Worm (Caenorhabditis elegans) whole organism, L4 larva: ENCODE measurements around the gene sid-2.

ENCODE experiments used
- ama-1 ChIP-seq: fragments of 150-350 bp; optimal IDR thresholded peaks from 2 replicates; lab custom pipeline; 2014; ENCODE audit warnings: inconsistent platforms, mixed read lengths
- attf-4 ChIP-seq: sonication (generic microtip); optimal IDR thresholded peaks from 3 replicates; lab custom pipeline; 2017; ENCODE audit warnings: missing biosample characterization, missing genetic modification characterization
- egl-27 ChIP-seq: sonication (generic microtip); optimal IDR thresholded peaks from 3 replicates; lab custom pipeline; 2017; ENCODE audit warnings: missing biosample characterization, missing genetic modification reagents, missing genetic modification characterization
- jun-1 ChIP-seq: fragments of 150-350 bp; optimal IDR thresholded peaks from 2 replicates; lab custom pipeline; 2014; ENCODE audit warnings: missing biosample characterization, missing genetic modification reagents, missing genetic modification characterization
- lsy-2 ChIP-seq, 2 experiments: fragments of 150-350 bp in 1 of 2; sonication (generic microtip) in 1 of 2; optimal IDR thresholded peaks; 2 replicates each; lab custom pipeline; 2014 to 2017; ENCODE audit warnings: missing biosample characterization in 2 of 2, missing genetic modification characterization in 2 of 2
- mdl-1 ChIP-seq, 2 experiments: fragments of 150-350 bp in 1 of 2; sonication (generic microtip) in 1 of 2; optimal IDR thresholded peaks; 2 replicates each; lab custom pipeline; 2014 to 2017; ENCODE audit warnings: missing biosample characterization in 2 of 2, missing genetic modification characterization in 2 of 2
- mes-2 ChIP-seq: sonication (generic microtip); optimal IDR thresholded peaks from 2 replicates; lab custom pipeline; 2016; ENCODE audit warnings: missing genotype, mild to moderate bottlenecking, missing genetic modification characterization, missing compliant biosample characterization; ENCODE audit not compliant: poor library complexity, severe bottlenecking
- nhr-11 ChIP-seq: fragments of 150-350 bp; optimal IDR thresholded peaks from 2 replicates; lab custom pipeline; 2014; ENCODE audit warnings: missing biosample characterization, missing genetic modification characterization
- nhr-237 ChIP-seq: sonication (generic microtip); optimal IDR thresholded peaks from 2 replicates; lab custom pipeline; 2017; ENCODE audit warnings: missing biosample characterization, missing genetic modification characterization
- nhr-41 ChIP-seq: fragments of 200-800 bp; sonication (Bioruptor generic); IDR thresholded peaks from 2 replicates; pipeline ENCODE4 v1.3.6; 2022; ENCODE audit warnings: missing genetic modification reagents, missing genetic modification characterization, missing compliant biosample characterization
- nhr-77 ChIP-seq: fragments of 150-350 bp; optimal IDR thresholded peaks from 2 replicates; lab custom pipeline; 2014; ENCODE audit warnings: missing biosample characterization, missing genetic modification characterization
- sdz-12 ChIP-seq: fragments of 200-800 bp; sonication (Bioruptor generic); optimal IDR thresholded peaks from 2 replicates; lab custom pipeline; 2018; ENCODE audit warnings: mild to moderate bottlenecking, missing genetic modification characterization, missing compliant biosample characterization
- snpc-4 ChIP-seq: fragments of 150-350 bp; optimal IDR thresholded peaks from 2 replicates; lab custom pipeline; 2014; ENCODE audit warnings: missing biosample characterization, missing genetic modification characterization

ce11 chrIII:13669519-13669918, 9.7 kb upstream of the sid-2 start:
- no peak for TF ChIP-seq lsy-2 (tag; optimal IDR thresholded peaks at IDR 0.05; lab: Kevin White, UChicago)
- TF ChIP-seq nhr-11 (tag; lab: Kevin White, UChicago) = no peak
- TF ChIP-seq nhr-41 (GFP tag; lab: Robert Waterston, UW) = no peak
- no peak for TF ChIP-seq attf-4 (tag; lab: Kevin White, UChicago)
- TF ChIP-seq nhr-237 (tag; lab: Kevin White, UChicago) = no peak
- TF ChIP-seq nhr-77 = no peak
- TF ChIP-seq mes-2 (tag; lab: Kevin White, UChicago) = no peak
- TF ChIP-seq jun-1 (tag; lab: Kevin White, UChicago) = no peak
- TF ChIP-seq mdl-1 (tag; optimal IDR thresholded peaks at IDR 0.05; lab: Kevin White, UChicago) = no peak
- TF ChIP-seq sdz-12 = no peak
- no peak for TF ChIP-seq egl-27
- no peak for TF ChIP-seq ama-1 (lab: Kevin White, UChicago)
- no peak for TF ChIP-seq snpc-4 (tag; lab: Kevin White, UChicago)
